Worm (Caenorhabditis elegans) whole organism, midembryonic: ENCODE measurements around the gene K12H6.10.

Experiments used
- T22C8.4 ChIP-seq: fragments of 200-800 bp; sonication (Bioruptor generic); IDR thresholded peaks from 2 replicates; pipeline ENCODE4 v1.3.6; 2022; ENCODE audit warnings: missing genetic modification characterization, missing compliant biosample characterization
- cog-1 ChIP-seq: sonication (generic microtip); optimal IDR thresholded peaks from 2 replicates; lab custom pipeline; 2016; ENCODE audit warnings: missing genetic modification characterization, missing compliant biosample characterization
- flt-1 ChIP-seq: fragments of 200-800 bp; sonication (Bioruptor generic); IDR thresholded peaks from 2 replicates; pipeline ENCODE4 v1.3.6; 2022; ENCODE audit warnings: missing genetic modification characterization, missing compliant biosample characterization
- klf-2 ChIP-seq: fragments of 200-800 bp; sonication (Bioruptor generic); conservative IDR thresholded peaks from 2 replicates; pipeline ENCODE4 v1.3.6; 2022; ENCODE audit warnings: missing genetic modification reagents, missing genetic modification characterization, missing compliant biosample characterization
- med-1 ChIP-seq: sonication (generic microtip); optimal IDR thresholded peaks from 2 replicates; lab custom pipeline; 2017; ENCODE audit warnings: missing genetic modification characterization, mild to moderate bottlenecking, missing compliant biosample characterization, antibody characterized with exemption, missing genetic modification reagents; ENCODE audit not compliant: insufficient read depth
- ref-1 ChIP-seq: fragments of 200-800 bp; sonication (Bioruptor generic); conservative IDR thresholded peaks from 2 replicates; pipeline ENCODE4 v1.3.6; 2022; ENCODE audit warnings: missing genetic modification reagents, missing genetic modification characterization, missing compliant biosample characterization
- tab-1 ChIP-seq: fragments of 200-800 bp; sonication (Bioruptor generic); IDR thresholded peaks from 2 replicates; pipeline ENCODE4 v1.3.6; 2022; ENCODE audit warnings: missing genetic modification characterization, missing compliant biosample characterization
- ztf-23 ChIP-seq: fragments of 200-800 bp; sonication (Bioruptor generic); IDR thresholded peaks from 2 replicates; pipeline ENCODE4 v1.3.6; 2022; ENCODE audit warnings: missing genetic modification reagents, missing genetic modification characterization, missing compliant biosample characterization
- ztf-29 ChIP-seq: fragments of 200-800 bp; sonication (Bioruptor generic); IDR thresholded peaks from 2 replicates; pipeline ENCODE4 v1.3.6; 2022; ENCODE audit warnings: missing genetic modification reagents, missing genetic modification characterization, missing compliant biosample characterization

The K12H6.10 gene

ce11 chrII:2822435-2822920 is at the start of gene K12H6.10, which contains the start of gene fut-4:
Gene K12H6.10 (plus strand): TSS chrII:2822870.
Gene fut-4 (minus strand): TSS chrII:2822535.
- TF ChIP-seq flt-1 (no peak), cog-1 (tag; lab: Kevin White, UChicago) (no peak), T22C8.4 (GFP tag; lab: Robert Waterston, UW) (no peak)

- TF ChIP-seq flt-1 (no peak), klf-2 (GFP tag; lab: Robert Waterston, UW) (no peak), med-1 (GFP tag; lab: Kevin White, UChicago) (no peak), tab-1 (GFP tag; lab: Robert Waterston, UW) (no peak), T22C8.4 (GFP tag; lab: Robert Waterston, UW) (no peak), cog-1 (tag; lab: Kevin White, UChicago) (no peak), ztf-23 (GFP tag; lab: Robert Waterston, UW) (no peak), ztf-29 (GFP tag; lab: Robert Waterston, UW) (no peak)
Measured at ce11 chrII:2773534-2773933, 49.1 kb upstream of the K12H6.10 start, which contains the start of gene sdz-9. Gene sdz-9 (minus strand): TSS chrII:2773634.

- TF ChIP-seq ref-1 (GFP tag; lab: Robert Waterston, UW) = no peak
- no peak for TF ChIP-seq klf-2 (GFP tag; lab: Robert Waterston, UW)
- TF ChIP-seq cog-1 (tag; lab: Kevin White, UChicago) = no peak
- no peak for TF ChIP-seq tab-1 (GFP tag; lab: Robert Waterston, UW)
- no peak for TF ChIP-seq med-1 (GFP tag; lab: Kevin White, UChicago)
- no peak for TF ChIP-seq T22C8.4 (GFP tag; lab: Robert Waterston, UW)
- no peak for TF ChIP-seq ztf-29 (GFP tag; lab: Robert Waterston, UW)
- no peak for TF ChIP-seq flt-1
- no peak for TF ChIP-seq ztf-23 (GFP tag; lab: Robert Waterston, UW)
Measured at ce11 chrII:2774904-2775303, 47.8 kb upstream of the K12H6.10 start, which contains the start of gene fbxb-111. Gene fbxb-111 (minus strand): TSS chrII:2775004.

- no peak for TF ChIP-seq klf-2 (GFP tag; lab: Robert Waterston, UW)
Measured at ce11 chrII:2777846-2778245, 44.8 kb upstream of the K12H6.10 start, which contains the start of gene F08D12.4. Gene F08D12.4 (plus strand): TSS chrII:2778146.

ce11 chrII:2779253-2779652 is 43.4 kb upstream of the K12H6.10 start, which contains the start of gene F08D12.3:
Gene F08D12.3 (plus strand): TSS chrII:2779553.
- TF ChIP-seq klf-2 (GFP tag; lab: Robert Waterston, UW) (no peak), cog-1 (tag; lab: Kevin White, UChicago) (no peak), T22C8.4 (GFP tag; lab: Robert Waterston, UW) (no peak), ref-1 (GFP tag; lab: Robert Waterston, UW) (no peak), ztf-29 (GFP tag; lab: Robert Waterston, UW) (no peak)

- TF ChIP-seq T22C8.4 (GFP tag; lab: Robert Waterston, UW) (no peak), ref-1 (GFP tag; lab: Robert Waterston, UW) (no peak), cog-1 (tag; lab: Kevin White, UChicago) (no peak), ztf-29 (GFP tag; lab: Robert Waterston, UW) (no peak)
Measured at ce11 chrII:2780804-2781203, 41.9 kb upstream of the K12H6.10 start.

- TF ChIP-seq ref-1 (GFP tag; lab: Robert Waterston, UW) (no peak), ztf-23 (GFP tag; lab: Robert Waterston, UW) (no peak), med-1 (GFP tag; lab: Kevin White, UChicago) (no peak), ztf-29 (GFP tag; lab: Robert Waterston, UW) (no peak), flt-1 (no peak), T22C8.4 (GFP tag; lab: Robert Waterston, UW) (no peak), tab-1 (GFP tag; lab: Robert Waterston, UW) (no peak), cog-1 (tag; lab: Kevin White, UChicago) (no peak), klf-2 (GFP tag; lab: Robert Waterston, UW) (no peak)
Measured at ce11 chrII:2781355-2781754, 41.3 kb upstream of the K12H6.10 start, which contains the start of gene F08D12.2. Gene F08D12.2 (plus strand): TSS chrII:2781655.

ce11 chrII:2783380-2783779 is 39.3 kb upstream of the K12H6.10 start:
- no peak for TF ChIP-seq T22C8.4 (GFP tag; lab: Robert Waterston, UW)
- TF ChIP-seq cog-1 (tag; lab: Kevin White, UChicago) = no peak
- TF ChIP-seq ref-1 (GFP tag; lab: Robert Waterston, UW) = no peak
- no peak for TF ChIP-seq flt-1
- no peak for TF ChIP-seq med-1 (GFP tag; lab: Kevin White, UChicago)
- no peak for TF ChIP-seq ztf-29 (GFP tag; lab: Robert Waterston, UW)
- no peak for TF ChIP-seq tab-1 (GFP tag; lab: Robert Waterston, UW)
- no peak for TF ChIP-seq klf-2 (GFP tag; lab: Robert Waterston, UW)
- no peak for TF ChIP-seq ztf-23 (GFP tag; lab: Robert Waterston, UW)

- no peak for TF ChIP-seq klf-2 (GFP tag; lab: Robert Waterston, UW)
- no peak for TF ChIP-seq tab-1 (GFP tag; lab: Robert Waterston, UW)
- no peak for TF ChIP-seq ref-1 (GFP tag; lab: Robert Waterston, UW)
- no peak for TF ChIP-seq med-1 (GFP tag; lab: Kevin White, UChicago)
- TF ChIP-seq T22C8.4 (GFP tag; lab: Robert Waterston, UW) = no peak
- TF ChIP-seq ztf-23 (GFP tag; lab: Robert Waterston, UW) = no peak
- TF ChIP-seq flt-1 = no peak
- TF ChIP-seq ztf-29 (GFP tag; lab: Robert Waterston, UW) = no peak
- TF ChIP-seq cog-1 (tag; lab: Kevin White, UChicago) = no peak
Measured at ce11 chrII:2785787-2786186, 36.9 kb upstream of the K12H6.10 start.

- no peak for TF ChIP-seq cog-1 (tag; lab: Kevin White, UChicago)
- TF ChIP-seq ztf-29 (GFP tag; lab: Robert Waterston, UW) = no peak; the same call in 1 of the 2 replicates
- TF ChIP-seq ztf-23 (GFP tag; lab: Robert Waterston, UW) = no peak
- TF ChIP-seq klf-2 (GFP tag; lab: Robert Waterston, UW) = no peak
- TF ChIP-seq ref-1 (GFP tag; lab: Robert Waterston, UW) = no peak
- TF ChIP-seq tab-1 (GFP tag; lab: Robert Waterston, UW) = no peak
- TF ChIP-seq T22C8.4 (GFP tag; lab: Robert Waterston, UW) = no peak
- no peak for TF ChIP-seq flt-1
- no peak for TF ChIP-seq med-1 (GFP tag; lab: Kevin White, UChicago)
Measured at ce11 chrII:2787031-2787512, 35.6 kb upstream of the K12H6.10 start, which contains the start of the genes F08D12.12 and srpa-72. Gene F08D12.12 (minus strand): TSS chrII:2787081. Gene srpa-72 (plus strand): TSS chrII:2787481.
